Worm (Caenorhabditis elegans): Measurements from ENCODE around the gene Y9C2UA.1.

Y9C2UA.1 gene

ce11 chrII:9154339-9154738 is 14.9 kb downstream of the Y9C2UA.1 start:
- no peak for TF ChIP-seq zag-1 (tag; optimal IDR thresholded peaks at IDR 0.05)
- TF ChIP-seq nhr-19 (GFP tag; conservative IDR thresholded peaks at IDR 0.05) = no peak
- TF ChIP-seq fkh-4 (tag; optimal IDR thresholded peaks at IDR 0.05; ENCODE audit: borderline replicate concordance) = no peak
- TF ChIP-seq unc-130 (tag; optimal IDR thresholded peaks at IDR 0.05) = no peak
- TF ChIP-seq sox-4 (tag; optimal IDR thresholded peaks at IDR 0.05) = no peak
- TF ChIP-seq aha-1 (tag; optimal IDR thresholded peaks at IDR 0.05) = no peak
- no peak for TF ChIP-seq nhr-12 (tag; optimal IDR thresholded peaks at IDR 0.05)
- TF ChIP-seq unc-86 (tag; optimal IDR thresholded peaks at IDR 0.05) = no peak
- no peak for TF ChIP-seq nhr-237 (tag; optimal IDR thresholded peaks at IDR 0.05)

- peak; percentile 18 for TF ChIP-seq nhr-90 (tag; optimal IDR thresholded peaks at IDR 0.05; ENCODE audit: poor library complexity)
- no peak for TF ChIP-seq tbx-2 (tag; optimal IDR thresholded peaks at IDR 0.05)
- TF ChIP-seq sup-37 (GFP tag; optimal IDR thresholded peaks at IDR 0.05) = no peak
- TF ChIP-seq elt-3 (tag; optimal IDR thresholded peaks at IDR 0.05) = peak in 1 of 6 experiments; percentile 47
- TF ChIP-seq zip-4 (GFP tag; optimal IDR thresholded peaks at IDR 0.05) = no peak
- TF ChIP-seq lin-35 (GFP tag; optimal IDR thresholded peaks at IDR 0.05) = peak in 1 of 2 experiments; percentile 19
- no peak for TF ChIP-seq nhr-85 (tag)
- TF ChIP-seq egl-13 (tag; optimal IDR thresholded peaks at IDR 0.05) = no peak
- TF ChIP-seq snpc-4 (tag; optimal IDR thresholded peaks at IDR 0.05) = no peak
- no peak for TF ChIP-seq C16A3.4 (tag; optimal IDR thresholded peaks at IDR 0.05)
- peak; percentile 49 for TF ChIP-seq aha-1 (tag; optimal IDR thresholded peaks at IDR 0.05)
- TF ChIP-seq lin-14 (GFP tag; optimal IDR thresholded peaks at IDR 0.05) = peak; percentile 10
- TF ChIP-seq xbp-1 (tag; optimal IDR thresholded peaks at IDR 0.05) = no peak
- TF ChIP-seq nhr-47 (tag; optimal IDR thresholded peaks at IDR 0.05) = no peak
- TF ChIP-seq snu-23 (GFP tag; optimal IDR thresholded peaks at IDR 0.05) = peak; percentile 2
- no peak for TF ChIP-seq nhr-19 (GFP tag; conservative IDR thresholded peaks at IDR 0.05)
- peak; percentile 24 for TF ChIP-seq nhr-71 (tag; optimal IDR thresholded peaks at IDR 0.05)
- peak; percentile 65 for TF ChIP-seq nhr-20 (tag; optimal IDR thresholded peaks at IDR 0.05)
- peak; percentile 27 for TF ChIP-seq blmp-1 (tag; optimal IDR thresholded peaks at IDR 0.05)
These were observed 16.8 kb downstream of the Y9C2UA.1 start for ce11 chrII:9156277-9156676.

- TF ChIP-seq C04F5.9 (tag; optimal IDR thresholded peaks at IDR 0.05) (no peak), tlp-1 (tag; optimal IDR thresholded peaks at IDR 0.05) (peak; percentile 5), unc-130 (tag; optimal IDR thresholded peaks at IDR 0.05) (no peak), pax-3 (tag; optimal IDR thresholded peaks at IDR 0.05) (no peak), nhr-71 (tag; optimal IDR thresholded peaks at IDR 0.05) (peak; percentile 1), lin-35 (GFP tag; optimal IDR thresholded peaks at IDR 0.05) (peak in 1 of 2 experiments; percentile 3), snu-23 (GFP tag; optimal IDR thresholded peaks at IDR 0.05) (no peak), pqm-1 (tag; optimal IDR thresholded peaks at IDR 0.05) (peak; percentile 60), ama-1 (optimal IDR thresholded peaks at IDR 0.05) (no peak), elt-2 (tag; optimal IDR thresholded peaks at IDR 0.05) (peak; percentile 90), fkh-10 (GFP tag; optimal IDR thresholded peaks at IDR 0.05) (no peak), rnt-1 (tag; optimal IDR thresholded peaks at IDR 0.05) (no peak), nhr-90 (tag; optimal IDR thresholded peaks at IDR 0.05; ENCODE audit: poor library complexity) (peak; percentile 18), unc-98 (GFP tag; IDR thresholded peaks at IDR 0.05) (no peak)
These were observed 17.7 kb downstream of the Y9C2UA.1 start for ce11 chrII:9157125-9157524.

- TF ChIP-seq unc-62 (GFP tag; optimal IDR thresholded peaks at IDR 0.05) (no peak), elt-2 (tag; optimal IDR thresholded peaks at IDR 0.05) (no peak), ztf-4 (tag; optimal IDR thresholded peaks at IDR 0.05) (no peak), aha-1 (tag; optimal IDR thresholded peaks at IDR 0.05) (no peak), lin-35 (GFP tag; optimal IDR thresholded peaks at IDR 0.05) (no peak), snu-23 (GFP tag; optimal IDR thresholded peaks at IDR 0.05) (no peak), C34B4.2 (tag; optimal IDR thresholded peaks at IDR 0.05) (no peak), unc-98 (GFP tag; IDR thresholded peaks at IDR 0.05) (no peak), lsy-2 (tag; optimal IDR thresholded peaks at IDR 0.05) (no peak), elt-3 (tag; optimal IDR thresholded peaks at IDR 0.05) (no peak), unc-130 (tag; optimal IDR thresholded peaks at IDR 0.05) (no peak), snpc-4 (tag; optimal IDR thresholded peaks at IDR 0.05) (no peak)
These were observed 18.6 kb downstream of the Y9C2UA.1 start, which contains the start of gene oac-54 for ce11 chrII:9158029-9158428. oac-54 (plus strand) TSS chrII:9158111.
